Worm (Caenorhabditis elegans) whole organism, L1 larva: ENCODE data around the gene flp-6.

Source experiments
- alr-1 ChIP-seq: fragments of 200-800 bp; sonication (Bioruptor generic); optimal IDR thresholded peaks from 2 replicates; lab custom pipeline; 2018; ENCODE audit warnings: borderline replicate concordance, mild to moderate bottlenecking, missing genetic modification characterization, missing compliant biosample characterization
- efl-1 ChIP-seq, 4 experiments: fragments of 150-350 bp; optimal IDR thresholded peaks in 3 of 4; peaks in 1 of 4; 1 replicate in 1 of 4; 2 replicates in 3 of 4; lab custom pipeline; 2014; ENCODE audit warnings: missing biosample characterization in 2 of 4, missing genetic modification characterization in 2 of 4, missing genetic modification reagents in 2 of 4
- fos-1 ChIP-seq: fragments of 150-350 bp; optimal IDR thresholded peaks from 2 replicates; lab custom pipeline; 2014; ENCODE audit warnings: missing biosample characterization, missing genetic modification characterization
- jun-1 ChIP-seq: fragments of 150-350 bp; optimal IDR thresholded peaks from 2 replicates; lab custom pipeline; 2014; ENCODE audit warnings: missing biosample characterization, missing genetic modification reagents, missing genetic modification characterization
- nhr-12 ChIP-seq: sonication (generic microtip); optimal IDR thresholded peaks from 2 replicates; lab custom pipeline; 2017; ENCODE audit warnings: missing biosample characterization, missing genetic modification characterization
- pqm-1 ChIP-seq: sonication (generic microtip); optimal IDR thresholded peaks from 3 replicates; lab custom pipeline; 2017; ENCODE audit warnings: missing biosample characterization, missing genetic modification characterization
- snu-23 ChIP-seq: sonication (generic microtip); optimal IDR thresholded peaks from 2 replicates; lab custom pipeline; 2016; ENCODE audit warnings: missing genetic modification characterization, missing compliant biosample characterization
- unc-30 ChIP-seq: sonication (generic microtip); optimal IDR thresholded peaks from 2 replicates; lab custom pipeline; 2017; ENCODE audit warnings: missing biosample characterization, missing genetic modification characterization
- zip-4 ChIP-seq: fragments of 200-800 bp; sonication (Bioruptor generic); optimal IDR thresholded peaks from 2 replicates; lab custom pipeline; 2018; ENCODE audit warnings: mild to moderate bottlenecking, missing genetic modification characterization, moderate library complexity, missing compliant biosample characterization
- ztf-4 ChIP-seq: fragments of 150-350 bp; optimal IDR thresholded peaks from 2 replicates; lab custom pipeline; 2014; ENCODE audit warnings: missing biosample characterization, missing genetic modification characterization

DNA sequence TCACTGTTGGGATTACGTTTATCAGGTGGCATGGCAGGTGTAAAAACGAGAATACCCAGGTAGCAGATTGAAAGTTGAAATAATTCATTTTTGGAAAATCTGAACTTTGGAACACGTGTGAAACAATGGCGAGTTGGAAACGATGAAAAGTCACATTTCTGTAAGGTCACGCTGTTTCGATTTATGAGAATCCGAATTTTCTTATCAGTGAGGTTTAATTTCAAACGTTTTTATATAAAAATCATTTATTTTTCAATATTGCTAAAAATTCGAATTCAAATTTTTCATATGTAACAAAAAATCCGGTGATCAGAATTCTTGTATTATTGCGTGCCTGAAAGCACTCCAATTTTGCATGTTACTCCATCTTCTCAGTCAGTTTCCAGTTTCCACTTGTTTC is 9.2 kb upstream of the flp-6 start, which contains the start of gene F07D3.3:
- TF ChIP-seq unc-30 (tag; lab: Kevin White, UChicago) (no peak), nhr-12 (tag; lab: Kevin White, UChicago) (no peak), ztf-4 (tag; lab: Kevin White, UChicago) (no peak), alr-1 (tag; lab: Kevin White, UChicago) (no peak), efl-1 (optimal IDR thresholded peaks at IDR 0.05; lab: Kevin White, UChicago) (no peak), efl-1 (GFP tag; optimal IDR thresholded peaks at IDR 0.05 in 1 of 2; lab: Kevin White, UChicago) (no peak), snu-23 (no peak), zip-4 (GFP tag; lab: Kevin White, UChicago) (no peak), jun-1 (no peak), pqm-1 (tag; lab: Kevin White, UChicago) (no peak), fos-1 (tag; lab: Kevin White, UChicago) (no peak)
